Worm (Caenorhabditis elegans) whole organism, L4 larva: ENCODE measurements around the gene T23G7.2.

Source experiments
- D1046.2 ChIP-seq: fragments of 200-800 bp; sonication (Bioruptor generic); IDR thresholded peaks from 2 replicates; pipeline ENCODE4 v1.3.6; 2022; ENCODE audit warnings: missing genetic modification characterization, missing compliant biosample characterization
- F44E2.7 ChIP-seq: fragments of 200-800 bp; sonication (Bioruptor generic); IDR thresholded peaks from 2 replicates; pipeline ENCODE4 v2.1.2; 2022; ENCODE audit warnings: missing genetic modification characterization, missing compliant biosample characterization
- T26A8.4 ChIP-seq: fragments of 200-800 bp; sonication (Bioruptor generic); IDR thresholded peaks from 2 replicates; pipeline ENCODE4 v1.3.6; 2022; ENCODE audit warnings: missing genetic modification characterization, missing compliant biosample characterization
- Y5F2A.4 ChIP-seq: fragments of 200-800 bp; sonication (Bioruptor generic); optimal IDR thresholded peaks from 2 replicates; lab custom pipeline; 2018; ENCODE audit warnings: mild to moderate bottlenecking, missing genetic modification characterization, missing compliant biosample characterization
- ZK337.2 ChIP-seq: fragments of 200-800 bp; sonication (Bioruptor generic); IDR thresholded peaks from 2 replicates; pipeline ENCODE4 v1.3.6; 2022; ENCODE audit warnings: missing genetic modification reagents, missing genetic modification characterization, missing compliant biosample characterization
- aha-1 ChIP-seq: fragments of 150-350 bp; peaks from one replicate; lab custom pipeline; 2014; ENCODE audit warnings: missing biosample characterization, missing genetic modification characterization
- aly-2 ChIP-seq: sonication (generic microtip); optimal IDR thresholded peaks from 2 replicates; lab custom pipeline; 2018; ENCODE audit warnings: missing biosample characterization, missing genetic modification characterization
- attf-4 ChIP-seq: sonication (generic microtip); optimal IDR thresholded peaks from 3 replicates; lab custom pipeline; 2017; ENCODE audit warnings: missing biosample characterization, missing genetic modification characterization
- ceh-82 ChIP-seq: sonication (generic microtip); optimal IDR thresholded peaks from 2 replicates; lab custom pipeline; 2017; ENCODE audit warnings: missing biosample characterization, missing genetic modification characterization
- ctbp-1 ChIP-seq: fragments of 200-800 bp; sonication (Bioruptor generic); IDR thresholded peaks from 2 replicates; pipeline ENCODE4 v1.3.6; 2022; ENCODE audit warnings: missing genetic modification reagents, missing genetic modification characterization, missing compliant biosample characterization
- daf-16 ChIP-seq, 3 experiments: sonication (generic microtip); optimal IDR thresholded peaks; 2 replicates each; lab custom pipeline; 2016 to 2017; ENCODE audit warnings: missing genetic modification characterization in 3 of 3, missing genetic modification reagents in 3 of 3, mild to moderate bottlenecking in 2 of 3, missing compliant biosample characterization in 2 of 3, missing biosample characterization in 1 of 3, moderate library complexity in 1 of 3
- daf-19 ChIP-seq: fragments of 200-800 bp; sonication (Bioruptor generic); conservative IDR thresholded peaks from 2 replicates; pipeline ENCODE4 v1.3.6; 2022; ENCODE audit warnings: missing genetic modification characterization, missing compliant biosample characterization
- dmd-6 ChIP-seq: fragments of 200-800 bp; sonication (Bioruptor generic); IDR thresholded peaks from 2 replicates; pipeline ENCODE4 v1.3.6; 2022; ENCODE audit warnings: missing genetic modification reagents, missing genetic modification characterization, missing compliant biosample characterization
- dmd-8 ChIP-seq: fragments of 200-800 bp; sonication (Bioruptor generic); IDR thresholded peaks from 2 replicates; pipeline ENCODE4 v1.3.6; 2022; ENCODE audit warnings: missing genetic modification characterization, missing compliant biosample characterization
- dpl-1 ChIP-seq: fragments of 150-350 bp; optimal IDR thresholded peaks from 2 replicates; lab custom pipeline; 2014; ENCODE audit warnings: missing biosample characterization, missing genetic modification reagents, missing genetic modification characterization
- dve-1 ChIP-seq: sonication (generic microtip); optimal IDR thresholded peaks from 2 replicates; lab custom pipeline; 2017; ENCODE audit warnings: antibody characterized with exemption, mild to moderate bottlenecking, missing genetic modification characterization, missing compliant biosample characterization; ENCODE audit not compliant: insufficient read depth
- hif-1 ChIP-seq, 2 experiments: sonication (generic microtip); optimal IDR thresholded peaks; 2 replicates each; lab custom pipeline; 2016 to 2017; ENCODE audit warnings: missing compliant biosample characterization in 2 of 2, missing genetic modification characterization in 2 of 2, missing genetic modification reagents in 2 of 2, missing genotype in 2 of 2, mild to moderate bottlenecking in 1 of 2
- hlh-11 ChIP-seq: fragments of 200-800 bp; sonication (Bioruptor generic); optimal IDR thresholded peaks from 2 replicates; lab custom pipeline; 2018; ENCODE audit warnings: mild to moderate bottlenecking, missing genetic modification characterization, missing compliant biosample characterization
- hlh-30 ChIP-seq: sonication (generic microtip); optimal IDR thresholded peaks from 2 replicates; lab custom pipeline; 2017; ENCODE audit warnings: antibody characterized with exemption, mild to moderate bottlenecking, missing genetic modification characterization, missing compliant biosample characterization; ENCODE audit not compliant: insufficient read depth
- jun-1 ChIP-seq: fragments of 150-350 bp; optimal IDR thresholded peaks from 2 replicates; lab custom pipeline; 2014; ENCODE audit warnings: missing biosample characterization, missing genetic modification reagents, missing genetic modification characterization
- lin-15B ChIP-seq: fragments of 150-350 bp; sonication (generic microtip); optimal IDR thresholded peaks from 3 replicates; lab custom pipeline; 2014; ENCODE audit warnings: missing biosample characterization, missing genetic modification characterization
- lir-3 ChIP-seq: sonication (generic microtip); optimal IDR thresholded peaks from 2 replicates; lab custom pipeline; 2016; ENCODE audit warnings: mild to moderate bottlenecking, missing genetic modification characterization, missing compliant biosample characterization
- lsy-2 ChIP-seq, 2 experiments: fragments of 150-350 bp in 1 of 2; sonication (generic microtip) in 1 of 2; optimal IDR thresholded peaks; 2 replicates each; lab custom pipeline; 2014 to 2017; ENCODE audit warnings: missing biosample characterization in 2 of 2, missing genetic modification characterization in 2 of 2
- madf-5 ChIP-seq, 2 experiments: fragments of 200-800 bp; sonication (Bioruptor generic); IDR thresholded peaks; 2 replicates each; pipeline ENCODE4 v1.3.6; 2022; ENCODE audit warnings: missing compliant biosample characterization in 2 of 2, missing genetic modification characterization in 2 of 2
- madf-9 ChIP-seq: fragments of 200-800 bp; sonication (Bioruptor generic); conservative IDR thresholded peaks from 2 replicates; pipeline ENCODE4 v1.3.6; 2022; ENCODE audit warnings: missing genetic modification reagents, missing genetic modification characterization, missing compliant biosample characterization
- mdl-1 ChIP-seq, 2 experiments: fragments of 150-350 bp in 1 of 2; sonication (generic microtip) in 1 of 2; optimal IDR thresholded peaks; 2 replicates each; lab custom pipeline; 2014 to 2017; ENCODE audit warnings: missing biosample characterization in 2 of 2, missing genetic modification characterization in 2 of 2
- mep-1 ChIP-seq: fragments of 150-350 bp; sonication (generic microtip); optimal IDR thresholded peaks from 3 replicates; lab custom pipeline; 2014; ENCODE audit warnings: missing biosample characterization, missing genetic modification characterization
- mes-2 ChIP-seq: sonication (generic microtip); optimal IDR thresholded peaks from 2 replicates; lab custom pipeline; 2016; ENCODE audit warnings: missing genotype, mild to moderate bottlenecking, missing genetic modification characterization, missing compliant biosample characterization; ENCODE audit not compliant: poor library complexity, severe bottlenecking
- mxl-2 ChIP-seq: fragments of 200-800 bp; sonication (Bioruptor generic); conservative IDR thresholded peaks from 2 replicates; pipeline ENCODE4 v1.3.6; 2022; ENCODE audit warnings: missing genetic modification reagents, missing genetic modification characterization, missing compliant biosample characterization
- nhr-102 ChIP-seq: sonication (generic microtip); optimal IDR thresholded peaks from 2 replicates; lab custom pipeline; 2016; ENCODE audit warnings: mild to moderate bottlenecking, missing genetic modification characterization, moderate library complexity, missing compliant biosample characterization
- nhr-11 ChIP-seq: fragments of 150-350 bp; optimal IDR thresholded peaks from 2 replicates; lab custom pipeline; 2014; ENCODE audit warnings: missing biosample characterization, missing genetic modification characterization
- nhr-28 ChIP-seq: fragments of 150-350 bp; optimal IDR thresholded peaks from 2 replicates; lab custom pipeline; 2014; ENCODE audit warnings: missing biosample characterization, missing genetic modification characterization
- nhr-41 ChIP-seq: fragments of 200-800 bp; sonication (Bioruptor generic); IDR thresholded peaks from 2 replicates; pipeline ENCODE4 v1.3.6; 2022; ENCODE audit warnings: missing genetic modification reagents, missing genetic modification characterization, missing compliant biosample characterization
- nhr-42 ChIP-seq: fragments of 200-800 bp; sonication (Bioruptor generic); IDR thresholded peaks from 2 replicates; pipeline ENCODE4 v1.3.6; 2022; ENCODE audit warnings: missing genetic modification characterization, missing compliant biosample characterization
- nhr-6 ChIP-seq: fragments of 150-350 bp; optimal IDR thresholded peaks from 2 replicates; lab custom pipeline; 2014; ENCODE audit warnings: missing biosample characterization, missing genetic modification characterization
- nhr-77 ChIP-seq: fragments of 150-350 bp; optimal IDR thresholded peaks from 2 replicates; lab custom pipeline; 2014; ENCODE audit warnings: missing biosample characterization, missing genetic modification characterization
- php-3 ChIP-seq: fragments of 200-800 bp; sonication (Bioruptor generic); IDR thresholded peaks from 2 replicates; pipeline ENCODE4 v1.3.6; 2022; ENCODE audit warnings: missing genetic modification reagents, missing genetic modification characterization, missing compliant biosample characterization
- pqm-1 ChIP-seq: sonication (generic microtip); optimal IDR thresholded peaks from 2 replicates; lab custom pipeline; 2017; ENCODE audit warnings: missing biosample characterization, missing genetic modification characterization
- rbr-2 ChIP-seq: sonication (generic microtip); optimal IDR thresholded peaks from 2 replicates; lab custom pipeline; 2016; ENCODE audit warnings: missing genotype, missing genetic modification characterization, missing compliant biosample characterization
- saeg-2 ChIP-seq: fragments of 200-800 bp; sonication (Bioruptor generic); IDR thresholded peaks from 2 replicates; pipeline ENCODE4 v1.3.6; 2022; ENCODE audit warnings: missing genetic modification reagents, missing genetic modification characterization, missing compliant biosample characterization
- sdz-12 ChIP-seq: fragments of 200-800 bp; sonication (Bioruptor generic); optimal IDR thresholded peaks from 2 replicates; lab custom pipeline; 2018; ENCODE audit warnings: mild to moderate bottlenecking, missing genetic modification characterization, missing compliant biosample characterization
- spr-3 ChIP-seq: fragments of 200-800 bp; sonication (Bioruptor generic); optimal IDR thresholded peaks from 2 replicates; lab custom pipeline; 2018; ENCODE audit warnings: mild to moderate bottlenecking, missing genetic modification characterization, missing compliant biosample characterization
- zip-2 ChIP-seq: fragments of 150-350 bp; optimal IDR thresholded peaks from 2 replicates; lab custom pipeline; 2014; ENCODE audit warnings: missing biosample characterization, missing genetic modification characterization
- ztf-7 ChIP-seq: fragments of 150-350 bp; optimal IDR thresholded peaks from 2 replicates; lab custom pipeline; 2014; ENCODE audit warnings: missing biosample characterization, missing genetic modification characterization

The T23G7.2 gene

ce11 chrII:9157125-9157524 lies 15.6 kb downstream of the T23G7.2 start:
- no peak for TF ChIP-seq daf-16 (GFP tag; optimal IDR thresholded peaks at IDR 0.05; lab: Kevin White, UChicago)
- TF ChIP-seq daf-16 (tag; optimal IDR thresholded peaks at IDR 0.05; lab: Kevin White, UChicago) = peak; percentile 16
- TF ChIP-seq hlh-11 (tag; lab: Kevin White, UChicago) = peak; percentile 52
- no peak for TF ChIP-seq nhr-41
- TF ChIP-seq ctbp-1 (GFP tag; lab: Robert Waterston, UW) = no peak
- TF ChIP-seq jun-1 (tag; lab: Kevin White, UChicago) = no peak
- TF ChIP-seq hif-1 (tag; optimal IDR thresholded peaks at IDR 0.05; lab: Kevin White, UChicago) = peak in 1 of 2 experiments; percentile 64
- TF ChIP-seq lin-15B (tag; lab: Kevin White, UChicago) = no peak
- peak; percentile 86 for TF ChIP-seq ztf-7 (tag; lab: Kevin White, UChicago)
- no peak for TF ChIP-seq F44E2.7 (GFP tag; lab: Robert Waterston, UW)
- TF ChIP-seq nhr-11 = no peak
- no peak for TF ChIP-seq ceh-82 (tag; lab: Kevin White, UChicago)
- TF ChIP-seq nhr-102 (tag; lab: Kevin White, UChicago) = no peak
- TF ChIP-seq ZK337.2 = no peak
- peak; percentile 85 for TF ChIP-seq dmd-6 (GFP tag; lab: Robert Waterston, UW)
- peak; percentile 81 for TF ChIP-seq aha-1 (tag; lab: Kevin White, UChicago)
- TF ChIP-seq rbr-2 (tag; lab: Kevin White, UChicago) = no peak
- no peak for TF ChIP-seq mes-2 (tag; lab: Kevin White, UChicago)
- TF ChIP-seq zip-2 (tag; lab: Kevin White, UChicago) = no peak
- TF ChIP-seq Y5F2A.4 (GFP tag; lab: Kevin White, UChicago) = no peak
- TF ChIP-seq D1046.2 (GFP tag; lab: Robert Waterston, UW) = no peak
- TF ChIP-seq lsy-2 (tag; optimal IDR thresholded peaks at IDR 0.05; lab: Kevin White, UChicago) = peak in 1 of 2 experiments; percentile 22
- TF ChIP-seq dmd-8 (GFP tag; lab: Robert Waterston, UW) = no peak
- TF ChIP-seq nhr-77 (tag; lab: Kevin White, UChicago) = no peak
- TF ChIP-seq aly-2 (tag; lab: Kevin White, UChicago) = no peak
- TF ChIP-seq sdz-12 (GFP tag; lab: Kevin White, UChicago) = no peak
- no peak for TF ChIP-seq madf-5 (GFP tag; IDR thresholded peaks at IDR 0.05; lab: Robert Waterston, UW)
- peak; percentile 53 for TF ChIP-seq nhr-28 (tag; lab: Kevin White, UChicago)
- TF ChIP-seq daf-19 (GFP tag; lab: Robert Waterston, UW) = no peak
- TF ChIP-seq spr-3 (GFP tag; lab: Kevin White, UChicago) = no peak
- no peak for TF ChIP-seq mdl-1 (tag; optimal IDR thresholded peaks at IDR 0.05; lab: Kevin White, UChicago)
- TF ChIP-seq nhr-6 (tag; lab: Kevin White, UChicago) = peak; percentile 6
- no peak for TF ChIP-seq nhr-42 (GFP tag; lab: Robert Waterston, UW)
- TF ChIP-seq dpl-1 = no peak
- no peak for TF ChIP-seq attf-4 (tag; lab: Kevin White, UChicago)
- no peak for TF ChIP-seq madf-9 (GFP tag; lab: Robert Waterston, UW)
- TF ChIP-seq php-3 = peak; percentile 74
- no peak for TF ChIP-seq lir-3 (tag; lab: Kevin White, UChicago)
- peak; percentile 96 for TF ChIP-seq pqm-1
- TF ChIP-seq saeg-2 (GFP tag; lab: Robert Waterston, UW) = no peak
- peak; percentile 75 for TF ChIP-seq dve-1
- TF ChIP-seq T26A8.4 (GFP tag; lab: Robert Waterston, UW) = no peak
- peak; percentile 20 for TF ChIP-seq hlh-30 (tag; lab: Kevin White, UChicago)
- no peak for TF ChIP-seq mxl-2 (GFP tag; lab: Robert Waterston, UW)
- TF ChIP-seq mep-1 = peak; percentile 6
